Fruit fly (Drosophila melanogaster) S2 (cell line): ENCODE measurements around the gene CG7675.

Experiments used
- CG8478 ChIP-seq: fragments of >200 bp; optimal IDR thresholded peaks from 2 replicates; lab custom pipeline; 2018
- CTCF ChIP-seq, 2 experiments: fragments of >200 bp; optimal IDR thresholded peaks; 2 replicates each; lab custom pipeline; 2018

dm6 chr3R:18355781-18356180, 25.2 kb downstream of the CG7675 start:
- TF ChIP-seq CG8478 (lab: Kevin White, UChicago) (no peak), CTCF (optimal IDR thresholded peaks at IDR 0.05; lab: Kevin White, UChicago) (no peak)
